Worm (Caenorhabditis elegans) whole organism, early embryonic: ENCODE results near the gene csp-2.

Experiments
- B0310.2 ChIP-seq: sonication (generic microtip); optimal IDR thresholded peaks from 2 replicates; lab custom pipeline; 2016; ENCODE audit warnings: mild to moderate bottlenecking, missing genetic modification characterization, missing compliant biosample characterization
- aly-1 ChIP-seq: sonication (generic microtip); optimal IDR thresholded peaks from 2 replicates; lab custom pipeline; 2016; ENCODE audit warnings: missing genetic modification characterization, missing compliant biosample characterization
- ama-1 ChIP-seq: fragments of 150-350 bp; optimal IDR thresholded peaks from 2 replicates; lab custom pipeline; 2014
- ceh-13 ChIP-seq: fragments of 200-800 bp; sonication (Bioruptor generic); optimal IDR thresholded peaks from 2 replicates; lab custom pipeline; 2018; ENCODE audit warnings: mild to moderate bottlenecking, missing genetic modification characterization, missing compliant biosample characterization
- ceh-36 ChIP-seq: sonication (generic microtip); optimal IDR thresholded peaks from 2 replicates; lab custom pipeline; 2016; ENCODE audit warnings: missing genetic modification characterization, inconsistent platforms, missing compliant biosample characterization
- ets-7 ChIP-seq: sonication (generic microtip); optimal IDR thresholded peaks from 2 replicates; lab custom pipeline; 2016; ENCODE audit warnings: missing genotype, missing genetic modification characterization, missing compliant biosample characterization
- flt-1 ChIP-seq: fragments of 200-800 bp; sonication (Bioruptor generic); IDR thresholded peaks from 2 replicates; pipeline ENCODE4 v1.3.6; 2022; ENCODE audit warnings: missing genetic modification characterization, missing compliant biosample characterization
- hmbx-1 ChIP-seq: sonication (generic microtip); optimal IDR thresholded peaks from 2 replicates; lab custom pipeline; 2016; ENCODE audit warnings: mild to moderate bottlenecking, missing genetic modification characterization, missing compliant biosample characterization
- hnd-1 ChIP-seq: sonication (generic microtip); optimal IDR thresholded peaks from 2 replicates; lab custom pipeline; 2016; ENCODE audit warnings: missing genetic modification characterization, missing compliant biosample characterization
- pes-1 ChIP-seq: fragments of 200-800 bp; sonication (Bioruptor generic); IDR thresholded peaks from 2 replicates; pipeline ENCODE4 v1.3.6; 2022; ENCODE audit warnings: missing genetic modification reagents, missing genetic modification characterization, missing compliant biosample characterization
- scrt-1 ChIP-seq: fragments of 200-800 bp; sonication (Bioruptor generic); IDR thresholded peaks from 2 replicates; pipeline ENCODE4 v1.3.6; 2022; ENCODE audit warnings: missing genetic modification characterization, missing compliant biosample characterization
- sea-1 ChIP-seq: fragments of 200-800 bp; sonication (Bioruptor generic); conservative IDR thresholded peaks from 2 replicates; pipeline ENCODE4 v1.3.6; 2022; ENCODE audit warnings: missing genetic modification characterization, missing compliant biosample characterization
- tbx-37 ChIP-seq: fragments of 200-800 bp; sonication (Bioruptor generic); conservative IDR thresholded peaks from 2 replicates; pipeline ENCODE4 v1.3.6; 2022; ENCODE audit warnings: missing genetic modification reagents, missing genetic modification characterization, missing compliant biosample characterization
- tra-4 ChIP-seq: sonication (generic microtip); optimal IDR thresholded peaks from 2 replicates; lab custom pipeline; 2017; ENCODE audit warnings: missing genetic modification characterization, missing compliant biosample characterization

DNA sequence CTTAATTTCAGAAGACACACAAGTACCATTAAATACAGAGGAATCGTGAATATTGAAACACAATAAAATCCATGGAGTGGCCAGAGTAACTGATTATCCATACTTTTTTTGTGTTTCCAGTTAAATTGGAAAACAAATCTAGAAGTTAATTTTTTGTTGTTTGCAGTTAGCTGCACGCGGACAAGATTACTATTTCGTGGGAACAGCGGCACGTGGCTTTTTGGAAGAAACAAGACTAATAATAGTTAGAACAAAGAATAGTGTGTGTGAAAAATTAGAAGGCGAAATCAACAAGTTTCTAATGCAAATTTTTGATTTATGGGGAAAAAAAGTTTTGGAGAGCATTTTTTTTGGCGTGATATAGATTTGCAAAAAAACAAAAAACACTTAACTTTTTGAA is 41.0 kb upstream of the csp-2 start, which contains the start of gene srv-29:
- TF ChIP-seq ama-1 (lab: Kevin White, UChicago): no peak
- no peak for TF ChIP-seq scrt-1
- no peak for TF ChIP-seq sea-1 (GFP tag; lab: Robert Waterston, UW)
- TF ChIP-seq B0310.2 (tag; lab: Kevin White, UChicago): no peak
- TF ChIP-seq tra-4: no peak
- no peak for TF ChIP-seq ceh-13
- TF ChIP-seq ets-7 (tag; lab: Kevin White, UChicago): no peak
- no peak for TF ChIP-seq tbx-37
- TF ChIP-seq aly-1 (tag; lab: Kevin White, UChicago): no peak
- TF ChIP-seq flt-1 (GFP tag; lab: Robert Waterston, UW): no peak
- no peak for TF ChIP-seq hnd-1 (tag; lab: Kevin White, UChicago)
- TF ChIP-seq hmbx-1 (tag; lab: Kevin White, UChicago): no peak
- no peak for TF ChIP-seq pes-1
- TF ChIP-seq ceh-36 (tag; lab: Kevin White, UChicago): no peak
